Worm (Caenorhabditis elegans) whole organism, L4 larva: ENCODE data around the gene srh-55.

Source experiments
- aly-2 ChIP-seq: sonication (generic microtip); optimal IDR thresholded peaks from 2 replicates; lab custom pipeline; 2018; ENCODE audit warnings: missing biosample characterization, missing genetic modification characterization
- dpl-1 ChIP-seq: fragments of 150-350 bp; optimal IDR thresholded peaks from 2 replicates; lab custom pipeline; 2014; ENCODE audit warnings: missing biosample characterization, missing genetic modification reagents, missing genetic modification characterization
- lir-3 ChIP-seq: sonication (generic microtip); optimal IDR thresholded peaks from 2 replicates; lab custom pipeline; 2016; ENCODE audit warnings: mild to moderate bottlenecking, missing genetic modification characterization, missing compliant biosample characterization
- lsy-2 ChIP-seq, 2 experiments: fragments of 150-350 bp in 1 of 2; sonication (generic microtip) in 1 of 2; optimal IDR thresholded peaks; 2 replicates each; lab custom pipeline; 2014 to 2017; ENCODE audit warnings: missing biosample characterization in 2 of 2, missing genetic modification characterization in 2 of 2
- nhr-237 ChIP-seq: sonication (generic microtip); optimal IDR thresholded peaks from 2 replicates; lab custom pipeline; 2017; ENCODE audit warnings: missing biosample characterization, missing genetic modification characterization
- nhr-77 ChIP-seq: fragments of 150-350 bp; optimal IDR thresholded peaks from 2 replicates; lab custom pipeline; 2014; ENCODE audit warnings: missing biosample characterization, missing genetic modification characterization
- snpc-1.2 ChIP-seq: fragments of 200-800 bp; sonication (Bioruptor generic); IDR thresholded peaks from 2 replicates; pipeline ENCODE4 v1.3.6; 2022; ENCODE audit warnings: missing genetic modification reagents, missing genetic modification characterization, missing compliant biosample characterization

DNA sequence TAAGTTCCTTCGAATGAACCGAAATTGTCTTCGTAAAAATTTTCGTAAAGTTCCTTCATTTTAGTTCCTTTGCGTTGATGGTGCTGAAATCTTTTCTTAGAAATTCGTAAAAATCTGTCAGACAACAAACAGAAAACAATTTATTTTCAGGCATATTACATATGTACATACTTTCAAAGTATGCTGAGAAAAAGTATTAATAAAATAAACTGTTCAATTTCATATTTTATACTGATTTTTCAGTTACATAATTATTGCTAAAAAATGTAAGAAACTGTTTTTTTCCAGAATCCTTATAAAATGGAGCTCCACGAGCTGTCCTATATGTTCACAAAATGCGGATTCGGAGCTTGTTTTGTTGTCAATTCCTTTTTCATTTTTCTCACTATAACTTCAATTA, 5.3 kb downstream of the srh-55 start, which contains the start of gene str-45:
- no peak for TF ChIP-seq lsy-2 (tag; optimal IDR thresholded peaks at IDR 0.05; lab: Kevin White, UChicago)
- no peak for TF ChIP-seq dpl-1 (GFP tag; lab: Kevin White, UChicago)
- no peak for TF ChIP-seq nhr-237 (tag; lab: Kevin White, UChicago)
- no peak for TF ChIP-seq nhr-77
- TF ChIP-seq snpc-1.2 (GFP tag; lab: Robert Waterston, UW): no peak
- TF ChIP-seq aly-2: no peak
- no peak for TF ChIP-seq lir-3 (tag; lab: Kevin White, UChicago)
